Worm (Caenorhabditis elegans): ENCODE results near the gene F47B8.4.

The F47B8.4 gene

DNA sequence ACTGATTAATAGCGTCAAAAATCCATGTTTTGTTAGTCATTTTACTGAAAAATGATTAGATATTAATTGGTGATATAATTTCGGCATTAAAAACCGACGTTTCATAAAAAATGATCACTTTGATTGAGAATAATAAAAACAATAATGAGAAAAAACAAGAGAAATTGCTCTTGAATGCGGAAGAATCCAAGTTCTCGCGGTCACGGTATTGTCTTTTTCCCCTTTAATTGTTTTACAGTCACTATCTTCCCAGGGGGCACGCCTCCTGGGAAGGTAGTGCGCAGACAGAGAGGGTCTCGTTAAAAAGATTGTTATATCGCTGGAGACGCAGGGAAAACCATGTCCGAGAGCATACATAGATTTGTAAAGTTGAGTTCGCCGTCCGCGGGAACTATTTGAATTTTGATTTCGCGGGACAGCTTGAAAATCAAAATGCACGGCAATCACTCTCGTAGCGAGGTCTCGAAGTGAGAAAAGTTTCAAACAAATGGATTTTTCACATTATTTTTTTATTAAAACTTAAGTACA is 30.7 kb downstream of the F47B8.4 start, which contains the start of gene F14D7.2:
F14D7.2 (minus strand) TSS at position 51 of the 528 bp plus-strand sequence.
- no peak for TF ChIP-seq tra-4 (tag; optimal IDR thresholded peaks at IDR 0.05)
- no peak for TF ChIP-seq sea-1 (GFP tag; conservative IDR thresholded peaks at IDR 0.05)
- TF ChIP-seq tbx-37 (GFP tag; conservative IDR thresholded peaks at IDR 0.05): no peak
- TF ChIP-seq ceh-13 (GFP tag; optimal IDR thresholded peaks at IDR 0.05): no peak
- no peak for TF ChIP-seq tbx-11 (GFP tag; IDR thresholded peaks at IDR 0.05)
- TF ChIP-seq ama-1 (optimal IDR thresholded peaks at IDR 0.05): no peak

DNA sequence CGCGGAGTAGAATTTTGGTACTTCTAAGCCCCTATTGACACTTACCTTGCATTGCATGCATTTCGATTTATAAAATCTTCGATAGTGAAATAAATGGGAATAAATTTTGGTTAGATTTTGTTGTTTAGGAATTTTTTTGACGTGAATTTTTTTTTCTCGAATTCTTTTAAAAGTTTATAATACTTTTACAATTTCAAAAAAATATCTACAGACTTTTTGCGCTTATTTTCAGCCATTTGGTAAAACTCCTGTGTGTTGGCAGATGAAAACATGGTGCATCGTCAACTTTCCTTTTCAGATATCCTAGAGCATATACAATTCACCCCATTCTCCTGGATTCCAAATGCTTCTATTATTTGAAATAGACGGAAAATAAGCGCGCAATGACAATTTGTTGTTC is 33.8 kb downstream of the F47B8.4 start, which contains the start of gene F14D7.18:
F14D7.18 (minus strand) TSS at position 101 of the 400 bp plus-strand sequence.
- no peak for TF ChIP-seq hmbx-1 (tag; optimal IDR thresholded peaks at IDR 0.05)
- no peak for TF ChIP-seq ets-7 (tag; optimal IDR thresholded peaks at IDR 0.05)
- no peak for TF ChIP-seq flt-1 (GFP tag; IDR thresholded peaks at IDR 0.05)
- TF ChIP-seq F13C5.2 (tag; optimal IDR thresholded peaks at IDR 0.05): no peak
- no peak for TF ChIP-seq tra-4 (tag; optimal IDR thresholded peaks at IDR 0.05)
- no peak for TF ChIP-seq hmg-4 (GFP tag; optimal IDR thresholded peaks at IDR 0.05)
- TF ChIP-seq ceh-13 (GFP tag; optimal IDR thresholded peaks at IDR 0.05): no peak
- no peak for TF ChIP-seq B0310.2 (tag; optimal IDR thresholded peaks at IDR 0.05)
- no peak for TF ChIP-seq scrt-1 (GFP tag; IDR thresholded peaks at IDR 0.05)
- no peak for TF ChIP-seq ceh-36 (tag; optimal IDR thresholded peaks at IDR 0.05)
- no peak for TF ChIP-seq hnd-1 (tag; optimal IDR thresholded peaks at IDR 0.05)
- TF ChIP-seq tbx-37 (GFP tag; conservative IDR thresholded peaks at IDR 0.05): no peak
- TF ChIP-seq ama-1 (optimal IDR thresholded peaks at IDR 0.05): no peak
- no peak for TF ChIP-seq tbx-11 (GFP tag; IDR thresholded peaks at IDR 0.05)
- no peak for TF ChIP-seq pes-1 (GFP tag; IDR thresholded peaks at IDR 0.05)
- no peak for TF ChIP-seq sea-1 (GFP tag; conservative IDR thresholded peaks at IDR 0.05)
- TF ChIP-seq aly-1 (tag; optimal IDR thresholded peaks at IDR 0.05): no peak

DNA sequence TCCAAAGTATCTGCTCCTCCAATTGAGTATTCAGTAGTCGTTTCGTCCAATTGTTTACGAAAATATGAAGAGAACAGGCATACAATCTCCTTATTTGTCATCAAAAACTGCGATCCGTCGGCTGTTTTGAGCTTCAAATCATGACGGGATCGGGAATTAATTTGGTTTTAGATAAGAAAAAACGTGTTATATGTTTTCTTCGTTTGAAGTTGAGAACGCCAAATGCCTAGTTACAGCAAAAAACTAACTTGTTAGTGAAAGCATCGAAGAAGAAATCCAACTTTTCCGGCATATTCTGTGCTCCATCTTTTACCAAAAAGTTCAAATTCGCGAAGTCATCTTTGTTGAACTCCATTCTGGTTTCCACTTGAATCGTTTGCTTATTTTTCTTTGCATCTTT is 35.1 kb downstream of the F47B8.4 start, which contains the start of gene F14D7.1:
F14D7.1 (minus strand) TSS at position 101 of the 400 bp plus-strand sequence.
- TF ChIP-seq flt-1 (GFP tag; IDR thresholded peaks at IDR 0.05): no peak
- TF ChIP-seq ama-1 (optimal IDR thresholded peaks at IDR 0.05): no peak
- TF ChIP-seq pes-1 (GFP tag; IDR thresholded peaks at IDR 0.05): no peak
- no peak for TF ChIP-seq tbx-11 (GFP tag; IDR thresholded peaks at IDR 0.05)
- no peak for TF ChIP-seq tra-4 (tag; optimal IDR thresholded peaks at IDR 0.05)
- no peak for TF ChIP-seq scrt-1 (GFP tag; IDR thresholded peaks at IDR 0.05)
- no peak for TF ChIP-seq hmg-4 (GFP tag; optimal IDR thresholded peaks at IDR 0.05)
- no peak for TF ChIP-seq hnd-1 (tag; optimal IDR thresholded peaks at IDR 0.05)
- TF ChIP-seq F13C5.2 (tag; optimal IDR thresholded peaks at IDR 0.05): no peak
- TF ChIP-seq tbx-37 (GFP tag; conservative IDR thresholded peaks at IDR 0.05): no peak
- TF ChIP-seq sea-1 (GFP tag; conservative IDR thresholded peaks at IDR 0.05): no peak
- no peak for TF ChIP-seq ceh-13 (GFP tag; optimal IDR thresholded peaks at IDR 0.05)

DNA sequence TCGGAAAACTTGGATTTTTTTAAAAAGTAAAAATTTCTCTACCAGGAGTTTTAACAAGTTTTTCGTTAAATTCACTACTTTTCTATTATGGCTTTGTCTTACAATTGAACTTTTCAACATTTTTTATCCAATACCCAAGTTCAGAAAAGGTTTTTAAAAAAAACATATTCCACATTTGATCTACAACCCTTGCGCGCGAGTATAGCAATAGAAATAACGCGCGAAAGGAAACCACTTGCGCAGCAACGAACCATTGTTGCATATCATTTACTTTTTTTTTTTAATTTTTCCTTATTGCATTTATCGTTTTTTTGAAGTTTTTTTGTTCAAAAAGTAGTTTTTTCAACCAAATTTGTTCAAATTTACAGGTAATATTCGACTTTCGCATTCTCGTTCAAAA is 38.7 kb downstream of the F47B8.4 start, which contains the start of gene F40G12.11:
F40G12.11 (plus strand) TSS at position 369 of the 400 bp plus-strand sequence.
- TF ChIP-seq pes-1 (GFP tag; IDR thresholded peaks at IDR 0.05) (no peak), ama-1 (optimal IDR thresholded peaks at IDR 0.05) (no peak), hnd-1 (tag; optimal IDR thresholded peaks at IDR 0.05) (no peak), aly-1 (tag; optimal IDR thresholded peaks at IDR 0.05) (no peak), ceh-13 (GFP tag; optimal IDR thresholded peaks at IDR 0.05) (no peak), ets-7 (tag; optimal IDR thresholded peaks at IDR 0.05) (no peak), sea-1 (GFP tag; conservative IDR thresholded peaks at IDR 0.05) (no peak), B0310.2 (tag; optimal IDR thresholded peaks at IDR 0.05) (no peak), hmbx-1 (tag; optimal IDR thresholded peaks at IDR 0.05) (no peak), ceh-36 (tag; optimal IDR thresholded peaks at IDR 0.05) (no peak), tbx-11 (GFP tag; IDR thresholded peaks at IDR 0.05) (no peak), F13C5.2 (tag; optimal IDR thresholded peaks at IDR 0.05) (no peak), scrt-1 (GFP tag; IDR thresholded peaks at IDR 0.05) (no peak)

DNA sequence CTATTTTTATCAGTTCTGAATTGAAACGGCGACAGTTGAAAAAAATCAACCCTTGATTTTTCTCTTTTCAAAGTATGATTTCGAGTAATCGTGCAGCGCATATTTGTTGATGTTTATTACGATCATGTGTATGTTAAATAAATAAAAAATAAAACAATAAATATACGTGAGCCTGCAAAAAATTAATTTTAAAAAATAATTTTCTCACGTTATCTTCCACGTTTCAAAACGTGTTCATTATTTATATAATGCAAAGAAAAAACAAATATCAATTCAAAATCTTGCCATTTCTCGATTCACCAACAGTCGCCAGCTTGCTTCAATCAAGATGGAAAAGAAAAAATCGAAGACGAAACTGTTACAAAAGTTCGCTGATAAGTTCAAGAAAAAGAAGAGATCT is 41.2 kb downstream of the F47B8.4 start, which contains the start of gene F40G12.10:
F40G12.10 (plus strand) TSS at position 301 of the 400 bp plus-strand sequence.
- no peak for TF ChIP-seq pes-1 (GFP tag; IDR thresholded peaks at IDR 0.05)
- TF ChIP-seq ets-7 (tag; optimal IDR thresholded peaks at IDR 0.05): no peak
- no peak for TF ChIP-seq F13C5.2 (tag; optimal IDR thresholded peaks at IDR 0.05)
- no peak for TF ChIP-seq scrt-1 (GFP tag; IDR thresholded peaks at IDR 0.05)
- TF ChIP-seq sea-1 (GFP tag; conservative IDR thresholded peaks at IDR 0.05): no peak
- no peak for TF ChIP-seq ceh-13 (GFP tag; optimal IDR thresholded peaks at IDR 0.05)
- TF ChIP-seq ama-1 (optimal IDR thresholded peaks at IDR 0.05): no peak
- TF ChIP-seq tbx-37 (GFP tag; conservative IDR thresholded peaks at IDR 0.05): no peak
- TF ChIP-seq hmg-4 (GFP tag; optimal IDR thresholded peaks at IDR 0.05): no peak
- TF ChIP-seq B0310.2 (tag; optimal IDR thresholded peaks at IDR 0.05): no peak
- no peak for TF ChIP-seq tbx-11 (GFP tag; IDR thresholded peaks at IDR 0.05)
- TF ChIP-seq hnd-1 (tag; optimal IDR thresholded peaks at IDR 0.05): no peak
- TF ChIP-seq tra-4 (tag; optimal IDR thresholded peaks at IDR 0.05): no peak

DNA sequence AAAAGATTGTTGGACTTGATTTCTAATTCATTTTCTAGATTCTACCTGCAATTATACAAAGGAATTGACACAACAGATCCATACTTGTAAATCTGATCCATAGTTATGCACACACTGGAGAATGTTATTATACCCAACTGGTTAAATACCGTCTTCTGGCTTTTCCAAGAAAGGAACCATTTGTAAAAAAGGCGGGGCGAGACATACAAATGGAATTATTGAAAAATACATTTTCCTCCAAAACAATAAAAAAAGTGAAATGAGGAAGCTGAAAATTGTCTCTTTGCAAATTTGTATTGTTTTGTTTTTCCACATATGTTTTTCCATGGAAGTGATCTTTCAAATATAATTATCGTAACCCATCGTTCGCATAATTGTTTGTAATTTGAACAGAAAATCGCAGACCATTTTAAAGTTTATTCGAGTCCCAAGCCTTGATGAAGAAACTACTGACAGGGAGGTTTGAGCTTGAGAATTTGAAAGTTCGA is 42.2 kb downstream of the F47B8.4 start, which contains the start of the genes srt-74 and F40G12.9:
srt-74 (minus strand) TSS at position 101 of the 488 bp plus-strand sequence.
F40G12.9 (plus strand) TSS at position 438 of the 488 bp plus-strand sequence.
- no peak for TF ChIP-seq tbx-11 (GFP tag; IDR thresholded peaks at IDR 0.05)
- no peak for TF ChIP-seq tbx-37 (GFP tag; conservative IDR thresholded peaks at IDR 0.05)

DNA sequence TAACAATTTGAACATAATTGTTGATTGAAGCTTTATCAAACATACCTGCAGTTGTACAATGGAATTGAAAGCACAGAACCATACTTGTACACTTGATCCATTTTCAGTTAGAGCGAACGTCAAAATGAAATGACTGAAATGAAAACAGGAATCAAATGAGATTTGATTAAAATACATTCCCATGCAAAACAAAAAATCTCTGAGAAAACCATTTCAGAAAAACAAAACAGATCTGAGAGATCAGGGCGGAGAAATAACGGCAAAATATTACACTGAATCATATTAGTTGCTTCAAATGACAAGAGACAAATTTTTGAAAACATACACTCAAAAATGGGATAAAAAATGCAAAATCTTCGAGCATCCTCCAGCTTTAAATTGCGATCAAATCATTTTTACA is 44.7 kb downstream of the F47B8.4 start, which contains the start of gene srt-33:
srt-33 (minus strand) TSS at position 101 of the 400 bp plus-strand sequence.
- TF ChIP-seq ets-7 (tag; optimal IDR thresholded peaks at IDR 0.05): no peak
- no peak for TF ChIP-seq hmbx-1 (tag; optimal IDR thresholded peaks at IDR 0.05)
- no peak for TF ChIP-seq scrt-1 (GFP tag; IDR thresholded peaks at IDR 0.05)
- TF ChIP-seq pes-1 (GFP tag; IDR thresholded peaks at IDR 0.05): no peak
- no peak for TF ChIP-seq hmg-4 (GFP tag; optimal IDR thresholded peaks at IDR 0.05)
- no peak for TF ChIP-seq ceh-36 (tag; optimal IDR thresholded peaks at IDR 0.05)
